Worm (Caenorhabditis elegans): ENCODE results near the gene lbp-3.

Gene lbp-3

DNA sequence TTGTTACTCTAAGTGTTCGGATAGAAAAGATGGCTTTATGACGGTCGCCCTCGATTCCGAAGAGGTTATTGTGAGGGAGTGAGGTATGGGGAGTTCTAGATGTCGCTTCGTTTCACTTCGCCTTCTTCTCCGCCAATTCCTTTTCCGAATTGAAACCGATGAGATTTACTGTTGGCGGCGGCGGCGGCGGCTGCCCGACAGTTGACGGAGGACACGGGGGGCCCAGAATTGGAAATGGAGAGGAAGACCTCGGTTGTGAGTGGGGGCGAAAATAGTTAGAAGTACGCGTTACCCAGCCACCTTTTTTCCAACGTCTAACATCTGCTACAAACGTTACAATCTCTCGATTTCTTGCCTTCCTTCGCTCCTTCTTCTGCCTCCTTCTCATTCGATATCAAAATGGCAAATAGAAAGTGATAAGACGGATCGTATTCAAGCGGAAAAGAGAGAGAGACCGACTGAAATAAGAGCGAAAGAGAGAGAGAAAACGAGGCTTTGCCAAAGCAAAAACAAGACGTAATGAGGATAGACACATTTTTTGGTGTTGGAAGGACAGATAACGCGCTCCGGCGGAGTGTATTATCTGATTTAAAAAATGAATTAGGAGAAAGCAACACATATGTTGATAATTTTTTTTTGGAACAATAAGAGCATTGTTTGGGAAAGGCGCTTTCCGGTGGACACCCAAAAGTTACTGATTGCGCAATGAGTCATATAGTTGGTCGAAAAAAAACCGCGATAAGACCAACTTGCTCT is 39.0 kb upstream of the lbp-3 start (continued):
- TF ChIP-seq F10B5.3 (tag; optimal IDR thresholded peaks at IDR 0.05) (no peak), ceh-44 (GFP tag; IDR thresholded peaks at IDR 0.05) (no peak)

DNA sequence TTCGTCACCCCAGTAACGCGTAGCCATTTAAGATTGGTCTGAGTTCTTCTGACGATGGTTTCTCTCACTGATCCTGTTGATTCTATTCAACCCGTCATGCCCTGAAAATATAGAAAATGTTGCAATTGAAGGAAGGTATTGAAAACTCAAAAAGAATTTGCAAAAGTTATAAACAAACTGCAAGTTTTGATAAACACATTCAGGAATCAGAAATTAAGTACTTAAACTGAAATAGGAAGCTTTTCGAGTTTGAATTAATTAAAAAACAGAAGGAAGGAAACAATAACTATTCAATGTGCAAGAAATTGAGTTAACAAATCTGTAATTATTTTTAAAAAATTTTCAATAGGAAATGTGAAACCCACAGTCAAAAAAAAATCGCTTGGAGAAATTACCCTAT is 36.9 kb upstream of the lbp-3 start, which contains the start of gene rgl-1:
Gene rgl-1, minus strand, starts transcription at position 101 of the 400 bp plus-strand sequence.
- TF ChIP-seq unc-62 (GFP tag; optimal IDR thresholded peaks at IDR 0.05 in 1 of 2): peak in 1 of 2 experiments; percentile 60
- TF ChIP-seq unc-62 (tag; optimal IDR thresholded peaks at IDR 0.05): no peak
- TF ChIP-seq mdt-29 (GFP tag; IDR thresholded peaks at IDR 0.05): no peak

DNA sequence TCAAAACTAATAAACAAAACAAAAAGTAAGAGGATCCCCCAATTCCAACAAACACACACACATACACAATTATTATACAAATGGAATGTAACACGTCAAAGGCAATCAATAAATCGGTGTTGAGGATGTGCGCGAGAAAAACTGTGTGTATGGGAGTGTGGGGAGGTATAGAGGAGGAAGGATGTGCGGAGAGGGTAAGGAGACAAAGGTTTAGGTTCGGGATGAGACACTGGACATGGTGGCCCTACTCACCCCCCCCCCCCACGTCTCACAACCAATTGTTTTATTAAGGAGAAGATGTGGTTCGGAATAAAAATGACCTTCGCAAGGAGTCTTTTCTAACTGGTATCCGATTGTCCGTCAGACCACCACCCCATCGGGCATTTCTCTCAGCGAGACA is 34.0 kb upstream of the lbp-3 start:
- TF ChIP-seq F26F4.8 (GFP tag; conservative IDR thresholded peaks at IDR 0.05) (0 out of 2 replicates have a peak, but pooled peaks have one; percentile 32), unc-130 (GFP tag; optimal IDR thresholded peaks at IDR 0.05) (no peak), dmd-8 (GFP tag; IDR thresholded peaks at IDR 0.05) (0 out of 2 replicates have a peak, but pooled peaks have one; percentile 30)

ce11 chrX:3226348-3227229 is 30.6 kb upstream of the lbp-3 start:
- TF ChIP-seq egl-43 (GFP tag; IDR thresholded peaks at IDR 0.05) (no peak), nhr-42 (GFP tag; IDR thresholded peaks at IDR 0.05) (0 out of 2 replicates have a peak, but pooled peaks have one; percentile 50), nhr-237 (tag; optimal IDR thresholded peaks at IDR 0.05) (no peak), ctbp-1 (GFP tag; IDR thresholded peaks at IDR 0.05) (no peak), R02D3.7 (tag; optimal IDR thresholded peaks at IDR 0.05) (no peak), dmd-9 (GFP tag; IDR thresholded peaks at IDR 0.05) (no peak), unc-62 (GFP tag; optimal IDR thresholded peaks at IDR 0.05 in 1 of 2) (peak in 1 of 2 experiments; percentile 84), unc-62 (tag; optimal IDR thresholded peaks at IDR 0.05) (no peak), hif-1 (tag; optimal IDR thresholded peaks at IDR 0.05) (no peak), ceh-82 (tag; optimal IDR thresholded peaks at IDR 0.05) (no peak), ZK546.5 (tag; optimal IDR thresholded peaks at IDR 0.05) (no peak), dve-1 (tag; optimal IDR thresholded peaks at IDR 0.05; ENCODE audit: insufficient read depth) (peak; percentile 23), mxl-3 (GFP tag; optimal IDR thresholded peaks at IDR 0.05) (no peak), pqm-1 (tag; optimal IDR thresholded peaks at IDR 0.05) (peak; percentile 68), nhr-28 (tag; optimal IDR thresholded peaks at IDR 0.05) (peak; percentile 24), daf-16 (GFP tag; optimal IDR thresholded peaks at IDR 0.05) (no peak), daf-16 (tag; optimal IDR thresholded peaks at IDR 0.05) (peak; percentile 75), set-16 (GFP tag; IDR thresholded peaks at IDR 0.05) (peak; percentile 52), zfp-3 (GFP tag; conservative IDR thresholded peaks at IDR 0.05) (0 out of 2 replicates have a peak, but pooled peaks have one; percentile 28), lin-39 (tag; optimal IDR thresholded peaks at IDR 0.05) (no peak), attf-4 (tag; optimal IDR thresholded peaks at IDR 0.05) (no peak), aha-1 (tag) (peak; percentile 87), vab-7 (GFP tag; IDR thresholded peaks at IDR 0.05) (no peak), dpl-1 (GFP tag; optimal IDR thresholded peaks at IDR 0.05) (no peak), nhr-111 (GFP tag; optimal IDR thresholded peaks at IDR 0.05) (no peak), T26A8.4 (GFP tag; IDR thresholded peaks at IDR 0.05) (no peak), lim-7 (GFP tag; IDR thresholded peaks at IDR 0.05) (0 out of 2 replicates have a peak, but pooled peaks have one; percentile 12), F44E2.7 (GFP tag; IDR thresholded peaks at IDR 0.05) (no peak), mep-1 (tag; optimal IDR thresholded peaks at IDR 0.05) (no peak), jun-1 (tag; optimal IDR thresholded peaks at IDR 0.05) (no peak), nhr-11 (tag; optimal IDR thresholded peaks at IDR 0.05) (no peak)
